Worm (Caenorhabditis elegans) whole organism, midembryonic: Measurements from ENCODE around the gene cdk-11.1.

Source experiments
- T22C8.4 ChIP-seq: fragments of 200-800 bp; sonication (Bioruptor generic); IDR thresholded peaks from 2 replicates; pipeline ENCODE4 v1.3.6; 2022; ENCODE audit warnings: missing genetic modification characterization, missing compliant biosample characterization
- cog-1 ChIP-seq: sonication (generic microtip); optimal IDR thresholded peaks from 2 replicates; lab custom pipeline; 2016; ENCODE audit warnings: missing genetic modification characterization, missing compliant biosample characterization
- flt-1 ChIP-seq: fragments of 200-800 bp; sonication (Bioruptor generic); IDR thresholded peaks from 2 replicates; pipeline ENCODE4 v1.3.6; 2022; ENCODE audit warnings: missing genetic modification characterization, missing compliant biosample characterization
- klf-2 ChIP-seq: fragments of 200-800 bp; sonication (Bioruptor generic); conservative IDR thresholded peaks from 2 replicates; pipeline ENCODE4 v1.3.6; 2022; ENCODE audit warnings: missing genetic modification reagents, missing genetic modification characterization, missing compliant biosample characterization
- med-1 ChIP-seq: sonication (generic microtip); optimal IDR thresholded peaks from 2 replicates; lab custom pipeline; 2017; ENCODE audit warnings: missing genetic modification characterization, mild to moderate bottlenecking, missing compliant biosample characterization, antibody characterized with exemption, missing genetic modification reagents; ENCODE audit not compliant: insufficient read depth
- ref-1 ChIP-seq: fragments of 200-800 bp; sonication (Bioruptor generic); conservative IDR thresholded peaks from 2 replicates; pipeline ENCODE4 v1.3.6; 2022; ENCODE audit warnings: missing genetic modification reagents, missing genetic modification characterization, missing compliant biosample characterization
- tab-1 ChIP-seq: fragments of 200-800 bp; sonication (Bioruptor generic); IDR thresholded peaks from 2 replicates; pipeline ENCODE4 v1.3.6; 2022; ENCODE audit warnings: missing genetic modification characterization, missing compliant biosample characterization
- ztf-23 ChIP-seq: fragments of 200-800 bp; sonication (Bioruptor generic); IDR thresholded peaks from 2 replicates; pipeline ENCODE4 v1.3.6; 2022; ENCODE audit warnings: missing genetic modification reagents, missing genetic modification characterization, missing compliant biosample characterization
- ztf-29 ChIP-seq: fragments of 200-800 bp; sonication (Bioruptor generic); IDR thresholded peaks from 2 replicates; pipeline ENCODE4 v1.3.6; 2022; ENCODE audit warnings: missing genetic modification reagents, missing genetic modification characterization, missing compliant biosample characterization

The cdk-11.1 gene

ce11 chrII:7714614-7715186 lies 15.7 kb downstream of the cdk-11.1 start:
- TF ChIP-seq flt-1 (GFP tag; lab: Robert Waterston, UW) (no peak), tab-1 (no peak), T22C8.4 (GFP tag; lab: Robert Waterston, UW) (no peak), ztf-23 (GFP tag; lab: Robert Waterston, UW) (no peak), ref-1 (GFP tag; lab: Robert Waterston, UW) (no peak), klf-2 (GFP tag; lab: Robert Waterston, UW) (no peak), med-1 (GFP tag; lab: Kevin White, UChicago) (no peak), ztf-29 (no peak), cog-1 (tag; lab: Kevin White, UChicago) (no peak)

ce11 chrII:7716112-7716511 lies 17.1 kb downstream of the cdk-11.1 start:
- TF ChIP-seq ztf-23 (GFP tag; lab: Robert Waterston, UW): no peak
- no peak for TF ChIP-seq T22C8.4 (GFP tag; lab: Robert Waterston, UW)
- TF ChIP-seq klf-2 (GFP tag; lab: Robert Waterston, UW): no peak
- no peak for TF ChIP-seq ztf-29
- TF ChIP-seq cog-1 (tag; lab: Kevin White, UChicago): no peak
- TF ChIP-seq ref-1 (GFP tag; lab: Robert Waterston, UW): no peak
- no peak for TF ChIP-seq med-1 (GFP tag; lab: Kevin White, UChicago)
- TF ChIP-seq flt-1 (GFP tag; lab: Robert Waterston, UW): no peak
- TF ChIP-seq tab-1: no peak

- TF ChIP-seq T22C8.4 (GFP tag; lab: Robert Waterston, UW) (no peak), ztf-29 (no peak), ref-1 (GFP tag; lab: Robert Waterston, UW) (no peak), med-1 (GFP tag; lab: Kevin White, UChicago) (no peak), cog-1 (tag; lab: Kevin White, UChicago) (no peak), tab-1 (no peak), flt-1 (GFP tag; lab: Robert Waterston, UW) (no peak), ztf-23 (GFP tag; lab: Robert Waterston, UW) (no peak), klf-2 (GFP tag; lab: Robert Waterston, UW) (no peak)
These were observed 19.5 kb downstream of the cdk-11.1 start, which contains the start of gene cpna-5 for ce11 chrII:7718491-7718890. TSS of gene cpna-5 (minus strand) at chrII:7718591.

ce11 chrII:7719039-7719438 lies 20.0 kb downstream of the cdk-11.1 start:
- no peak for TF ChIP-seq ztf-29
- TF ChIP-seq ref-1 (GFP tag; lab: Robert Waterston, UW): no peak
- TF ChIP-seq klf-2 (GFP tag; lab: Robert Waterston, UW): no peak
- no peak for TF ChIP-seq cog-1 (tag; lab: Kevin White, UChicago)
- TF ChIP-seq tab-1: no peak
- no peak for TF ChIP-seq med-1 (GFP tag; lab: Kevin White, UChicago)

ce11 chrII:7720479-7720878 lies 21.4 kb downstream of the cdk-11.1 start:
- TF ChIP-seq flt-1 (GFP tag; lab: Robert Waterston, UW) (no peak), ref-1 (GFP tag; lab: Robert Waterston, UW) (no peak), T22C8.4 (GFP tag; lab: Robert Waterston, UW) (no peak), ztf-29 (no peak), med-1 (GFP tag; lab: Kevin White, UChicago) (no peak)

DNA sequence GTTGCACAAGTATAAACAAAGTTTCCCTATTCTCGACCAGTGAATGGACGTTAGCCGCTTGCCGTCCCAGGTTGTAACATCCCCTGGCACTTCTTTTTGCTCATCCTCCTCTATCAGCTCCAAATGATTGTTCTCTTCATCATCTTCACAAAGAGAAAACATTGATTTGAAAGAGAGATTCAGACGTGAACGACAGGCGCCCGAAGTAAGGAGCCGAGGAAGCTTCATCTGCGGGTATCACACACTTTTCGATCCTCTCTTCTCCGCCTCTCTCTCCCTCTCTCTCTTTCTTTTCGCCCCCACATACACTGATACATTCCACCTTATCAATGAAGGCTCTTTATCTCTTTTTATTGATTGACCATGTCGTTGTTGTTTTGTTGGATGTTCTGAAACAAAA lies 23.7 kb downstream of the cdk-11.1 start:
- TF ChIP-seq T22C8.4 (GFP tag; lab: Robert Waterston, UW): no peak
- no peak for TF ChIP-seq med-1 (GFP tag; lab: Kevin White, UChicago)
- no peak for TF ChIP-seq ztf-29
- TF ChIP-seq tab-1: no peak
- no peak for TF ChIP-seq cog-1 (tag; lab: Kevin White, UChicago)
- TF ChIP-seq ref-1 (GFP tag; lab: Robert Waterston, UW): no peak
- no peak for TF ChIP-seq klf-2 (GFP tag; lab: Robert Waterston, UW)
- no peak for TF ChIP-seq ztf-23 (GFP tag; lab: Robert Waterston, UW)
- TF ChIP-seq flt-1 (GFP tag; lab: Robert Waterston, UW): no peak

ce11 chrII:7724603-7725002 lies 25.6 kb downstream of the cdk-11.1 start, which contains the start of gene cpna-2:
TSS of gene cpna-2 (plus strand) at chrII:7724903.
- TF ChIP-seq T22C8.4 (GFP tag; lab: Robert Waterston, UW) (no peak), cog-1 (tag; lab: Kevin White, UChicago) (no peak), ztf-29 (no peak), flt-1 (GFP tag; lab: Robert Waterston, UW) (no peak), ztf-23 (GFP tag; lab: Robert Waterston, UW) (no peak), tab-1 (no peak), klf-2 (GFP tag; lab: Robert Waterston, UW) (no peak), med-1 (GFP tag; lab: Kevin White, UChicago) (no peak)

DNA sequence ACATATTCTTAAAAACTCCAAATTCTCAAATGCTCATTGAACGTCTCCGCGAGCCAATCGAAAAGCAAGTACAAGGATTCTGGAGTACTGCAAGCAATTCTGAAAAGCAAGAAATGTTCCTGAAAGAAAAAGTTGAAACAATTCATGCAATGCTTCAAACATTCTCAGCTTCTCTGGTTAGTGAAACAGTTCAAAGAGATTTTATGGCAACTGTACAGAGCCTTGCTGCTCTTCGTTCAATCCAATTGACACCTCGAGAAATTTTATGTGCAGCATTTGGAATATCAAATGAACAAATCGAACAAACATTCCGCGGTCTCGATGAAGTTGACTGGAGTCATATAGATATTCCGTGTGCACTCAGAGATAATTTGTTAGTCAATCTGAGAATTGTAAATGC lies 37.7 kb downstream of the cdk-11.1 start:
- TF ChIP-seq klf-2 (GFP tag; lab: Robert Waterston, UW): no peak
- no peak for TF ChIP-seq ref-1 (GFP tag; lab: Robert Waterston, UW)
- no peak for TF ChIP-seq tab-1
- no peak for TF ChIP-seq T22C8.4 (GFP tag; lab: Robert Waterston, UW)
- TF ChIP-seq med-1 (GFP tag; lab: Kevin White, UChicago): no peak
- TF ChIP-seq ztf-29: no peak
- no peak for TF ChIP-seq cog-1 (tag; lab: Kevin White, UChicago)
- TF ChIP-seq flt-1 (GFP tag; lab: Robert Waterston, UW): no peak
- no peak for TF ChIP-seq ztf-23 (GFP tag; lab: Robert Waterston, UW)
